Worm (Caenorhabditis elegans) whole organism, L1 larva: ENCODE measurements around the gene nlg-1.

Experiments
- ama-1 ChIP-seq: fragments of 150-350 bp; optimal IDR thresholded peaks from 2 replicates; lab custom pipeline; 2014
- egl-13 ChIP-seq: sonication (generic microtip); optimal IDR thresholded peaks from 2 replicates; lab custom pipeline; 2016; ENCODE audit warnings: missing genotype, missing genetic modification reagents, missing genetic modification characterization, missing compliant biosample characterization
- unc-62 ChIP-seq: fragments of 150-350 bp; optimal IDR thresholded peaks from 2 replicates; lab custom pipeline; 2014; ENCODE audit warnings: missing biosample characterization, missing genetic modification reagents, missing genetic modification characterization
- ztf-4 ChIP-seq: fragments of 150-350 bp; optimal IDR thresholded peaks from 2 replicates; lab custom pipeline; 2014; ENCODE audit warnings: missing biosample characterization, missing genetic modification characterization

- no peak for TF ChIP-seq unc-62 (GFP tag; lab: Kevin White, UChicago)
- TF ChIP-seq ztf-4 (tag; lab: Kevin White, UChicago) = no peak
- TF ChIP-seq ama-1 = no peak
- no peak for TF ChIP-seq egl-13 (tag; lab: Kevin White, UChicago)
These were observed 3.0 kb upstream of the nlg-1 start for ce11 chrX:13633876-13634479.
